Worm (Caenorhabditis elegans): Measurements from ENCODE around the gene R08A2.2.

R08A2.2 gene

DNA sequence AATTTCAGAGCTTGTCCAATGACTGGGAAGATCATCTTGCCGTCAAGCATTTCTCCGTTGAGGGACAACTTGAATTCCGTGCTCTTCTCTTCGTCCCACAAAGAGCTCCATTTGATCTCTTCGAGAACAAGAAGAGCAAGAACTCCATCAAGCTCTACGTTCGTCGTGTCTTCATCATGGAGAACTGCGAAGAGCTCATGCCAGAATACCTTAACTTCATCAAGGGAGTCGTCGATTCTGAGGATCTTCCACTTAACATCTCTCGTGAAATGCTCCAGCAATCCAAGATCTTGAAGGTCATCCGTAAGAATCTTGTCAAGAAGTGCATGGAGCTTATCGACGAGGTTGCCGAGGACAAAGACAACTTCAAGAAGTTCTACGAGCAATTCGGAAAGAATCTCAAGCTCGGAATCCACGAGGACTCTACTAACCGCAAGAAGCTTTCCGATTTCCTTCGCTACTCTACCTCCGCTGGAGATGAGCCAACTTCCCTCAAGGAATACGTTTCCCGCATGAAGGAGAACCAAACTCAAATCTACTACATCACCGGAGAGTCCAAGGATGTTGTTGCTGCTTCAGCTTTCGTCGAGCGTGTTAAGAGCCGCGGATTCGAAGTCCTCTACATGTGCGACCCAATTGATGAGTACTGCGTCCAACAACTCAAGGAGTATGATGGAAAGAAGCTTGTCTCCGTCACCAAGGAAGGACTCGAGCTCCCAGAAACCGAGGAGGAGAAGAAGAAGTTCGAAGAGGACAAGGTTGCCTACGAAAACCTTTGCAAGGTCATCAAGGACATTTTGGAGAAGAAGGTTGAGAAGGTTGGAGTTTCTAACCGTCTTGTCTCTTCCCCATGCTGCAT, 28.2 kb downstream of the R08A2.2 start (continued):
- TF ChIP-seq T26A8.4 (GFP tag; IDR thresholded peaks at IDR 0.05) (no peak), unc-39 (tag; optimal IDR thresholded peaks at IDR 0.05) (no peak), snpc-4 (tag; optimal IDR thresholded peaks at IDR 0.05) (no peak), aly-2 (tag; optimal IDR thresholded peaks at IDR 0.05) (no peak), Y48G9A.11 (GFP tag; IDR thresholded peaks at IDR 0.05) (no peak; the same call in 1 of the 2 replicates), unc-62 (GFP tag; optimal IDR thresholded peaks at IDR 0.05 in 1 of 2) (no peak), unc-62 (tag; optimal IDR thresholded peaks at IDR 0.05) (no peak), mep-1 (tag; optimal IDR thresholded peaks at IDR 0.05) (no peak), sdz-12 (GFP tag; optimal IDR thresholded peaks at IDR 0.05) (no peak), ZK546.5 (tag; optimal IDR thresholded peaks at IDR 0.05) (no peak), skn-1 (tag; optimal IDR thresholded peaks at IDR 0.05) (no peak), arid-1 (GFP tag; conservative IDR thresholded peaks at IDR 0.05) (no peak; the same call in none of the 2 replicates), nhr-6 (tag; optimal IDR thresholded peaks at IDR 0.05) (no peak), ama-1 (optimal IDR thresholded peaks at IDR 0.05) (peak; percentile 71), nhr-28 (tag; optimal IDR thresholded peaks at IDR 0.05) (no peak), nhr-111 (GFP tag; optimal IDR thresholded peaks at IDR 0.05) (no peak), egl-27 (tag; optimal IDR thresholded peaks at IDR 0.05) (no peak), rbr-2 (tag; optimal IDR thresholded peaks at IDR 0.05) (no peak), mdt-29 (GFP tag; IDR thresholded peaks at IDR 0.05) (no peak; the same call in 1 of the 2 replicates), ceh-32 (tag; optimal IDR thresholded peaks at IDR 0.05; ENCODE audit: poor library complexity) (no peak), zip-11 (GFP tag; IDR thresholded peaks at IDR 0.05) (no peak), ces-1 (GFP tag; optimal IDR thresholded peaks at IDR 0.05) (no peak), mdl-1 (tag; optimal IDR thresholded peaks at IDR 0.05) (no peak), F26F4.8 (GFP tag; conservative IDR thresholded peaks at IDR 0.05) (no peak), jun-1 (tag; optimal IDR thresholded peaks at IDR 0.05) (no peak), fos-1 (tag; optimal IDR thresholded peaks at IDR 0.05) (no peak), dpl-1 (GFP tag; optimal IDR thresholded peaks at IDR 0.05) (no peak), R02D3.7 (tag; optimal IDR thresholded peaks at IDR 0.05) (no peak), spr-1 (tag; optimal IDR thresholded peaks at IDR 0.05) (no peak), ceh-44 (GFP tag; IDR thresholded peaks at IDR 0.05) (no peak), hif-1 (tag; optimal IDR thresholded peaks at IDR 0.05) (no peak), lir-3 (tag; optimal IDR thresholded peaks at IDR 0.05) (no peak), zip-2 (tag; optimal IDR thresholded peaks at IDR 0.05) (no peak), lin-39 (tag; optimal IDR thresholded peaks at IDR 0.05) (no peak), attf-4 (tag; optimal IDR thresholded peaks at IDR 0.05) (no peak), daf-19 (GFP tag; conservative IDR thresholded peaks at IDR 0.05) (peak; percentile 25; the same call in 1 of the 2 replicates), Y75B8A.6 (GFP tag; IDR thresholded peaks at IDR 0.05) (no peak), nhr-25 (tag; optimal IDR thresholded peaks at IDR 0.05; ENCODE audit: borderline replicate concordance, insufficient read depth) (peak; percentile 19), egl-43 (GFP tag; IDR thresholded peaks at IDR 0.05) (no peak), nhr-237 (tag; optimal IDR thresholded peaks at IDR 0.05) (no peak), T20F7.1 (GFP tag; optimal IDR thresholded peaks at IDR 0.05) (no peak), Y5F2A.4 (GFP tag; optimal IDR thresholded peaks at IDR 0.05) (no peak), mxl-2 (GFP tag; conservative IDR thresholded peaks at IDR 0.05) (no peak), madf-9 (GFP tag; conservative IDR thresholded peaks at IDR 0.05) (peak; percentile 15; the same call in 1 of the 2 replicates), duxl-1 (tag; optimal IDR thresholded peaks at IDR 0.05; ENCODE audit: poor library complexity) (no peak), cey-2 (tag; optimal IDR thresholded peaks at IDR 0.05; ENCODE audit: borderline replicate concordance, insufficient read depth) (no peak), nhr-48 (tag; optimal IDR thresholded peaks at IDR 0.05) (no peak), tag-97 (GFP tag; IDR thresholded peaks at IDR 0.05) (no peak), D1046.2 (GFP tag; IDR thresholded peaks at IDR 0.05) (no peak), saeg-2 (GFP tag; IDR thresholded peaks at IDR 0.05) (0 out of 2 replicates have a peak, but pooled peaks have one; percentile 7)

Data from whole organism, L4 larva.